Fruit fly (Drosophila melanogaster): ENCODE measurements around the gene Eogt.

The Eogt gene

DNA sequence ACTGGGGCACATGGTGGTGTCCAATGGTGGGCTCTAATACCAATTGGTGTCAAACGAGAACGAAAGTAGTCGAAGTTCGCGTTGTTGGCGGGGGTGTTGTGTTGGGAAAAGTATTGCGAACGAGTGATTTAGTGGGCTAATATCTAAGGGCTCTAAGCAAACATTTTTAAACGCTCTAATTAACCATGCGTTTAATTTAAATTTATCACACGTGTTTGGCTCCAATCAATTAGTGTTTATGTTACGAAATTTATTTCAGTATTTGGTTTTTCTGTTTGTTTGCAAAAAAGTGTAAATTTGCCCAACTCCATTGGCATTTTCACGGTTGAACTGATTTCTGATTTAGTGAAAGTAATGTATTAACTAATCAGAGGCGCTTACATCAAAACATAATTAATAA, 39.0 kb downstream of the Eogt start, which contains the start of gene CG34447:
Gene CG34447, minus strand, starts transcription at position 101 of the 400 bp plus-strand sequence.
- TF ChIP-seq rn (GFP tag; IDR thresholded peaks at IDR 0.05) (no peak), gl (tag; optimal IDR thresholded peaks at IDR 0.05) (no peak), Pif1A (GFP tag; optimal IDR thresholded peaks at IDR 0.05) (no peak), Snoo (tag; optimal IDR thresholded peaks at IDR 0.05) (no peak), Ets98B (GFP tag; IDR thresholded peaks at IDR 0.05) (no peak), CG13204 (GFP tag; optimal IDR thresholded peaks at IDR 0.05) (no peak), CG17806 (tag; optimal IDR thresholded peaks at IDR 0.05) (no peak), fd96Ca (GFP tag; IDR thresholded peaks at IDR 0.05) (no peak), CG14655 (GFP tag; optimal IDR thresholded peaks at IDR 0.05) (no peak), CG10348 (GFP tag; IDR thresholded peaks at IDR 0.05) (no peak), CG12605 (GFP tag; IDR thresholded peaks at IDR 0.05) (no peak), CG8159 (tag; optimal IDR thresholded peaks at IDR 0.05) (no peak), CG32121 (GFP tag; IDR thresholded peaks at IDR 0.05) (no peak), CG34367 (tag; optimal IDR thresholded peaks at IDR 0.05) (no peak), CG4496 (GFP tag; IDR thresholded peaks at IDR 0.05) (no peak), Pif1B (GFP tag; optimal IDR thresholded peaks at IDR 0.05) (no peak), CG9948 (tag; optimal IDR thresholded peaks at IDR 0.05) (no peak), CG8301 (tag; optimal IDR thresholded peaks at IDR 0.05) (no peak), EcR (GFP tag; optimal IDR thresholded peaks at IDR 0.05) (no peak)

DNA sequence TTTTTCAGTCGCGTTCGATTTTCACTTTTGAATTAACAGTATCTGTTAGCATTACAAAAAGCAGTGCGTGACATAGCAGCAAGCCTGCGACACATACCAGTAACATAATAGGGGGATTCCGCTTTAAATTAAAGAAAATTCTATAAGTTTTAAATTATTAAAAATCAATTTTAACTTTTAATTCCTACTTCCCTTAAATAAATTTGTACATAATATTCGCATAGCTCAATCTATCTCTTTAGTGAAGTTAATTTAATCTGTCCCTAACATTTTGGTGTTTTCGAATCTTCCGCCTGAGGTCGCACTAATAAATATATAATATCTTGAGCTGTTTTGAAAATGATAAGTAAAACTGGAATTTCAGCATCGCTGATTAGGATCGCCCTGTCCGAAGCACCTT, 39.6 kb downstream of the Eogt start, which contains the start of gene CG9886:
Gene CG9886, plus strand, starts transcription at position 341 of the 400 bp plus-strand sequence.
- peak; percentile 43 for TF ChIP-seq Pif1B (GFP tag; optimal IDR thresholded peaks at IDR 0.05)
- TF ChIP-seq CG34367 (tag; optimal IDR thresholded peaks at IDR 0.05) = peak; percentile 32
- TF ChIP-seq CG8159 (tag; optimal IDR thresholded peaks at IDR 0.05) = peak; percentile 57
- TF ChIP-seq CG12605 (GFP tag; IDR thresholded peaks at IDR 0.05) = no peak
- no peak for TF ChIP-seq CG13204 (GFP tag; optimal IDR thresholded peaks at IDR 0.05)
- no peak for TF ChIP-seq rn (GFP tag; IDR thresholded peaks at IDR 0.05)
- peak; percentile 56; the same call in 1 of the 2 replicates for TF ChIP-seq Ets98B (GFP tag; IDR thresholded peaks at IDR 0.05)
- TF ChIP-seq CG10348 (GFP tag; IDR thresholded peaks at IDR 0.05) = no peak
- TF ChIP-seq CG32121 (GFP tag; IDR thresholded peaks at IDR 0.05) = peak; percentile 32; the same call in 1 of the 2 replicates
- no peak for TF ChIP-seq Pif1A (GFP tag; optimal IDR thresholded peaks at IDR 0.05)
- TF ChIP-seq fd96Ca (GFP tag; IDR thresholded peaks at IDR 0.05) = no peak
- TF ChIP-seq CG17806 (tag; optimal IDR thresholded peaks at IDR 0.05) = no peak
- peak; percentile 50 for TF ChIP-seq CG9948 (tag; optimal IDR thresholded peaks at IDR 0.05)
- no peak for TF ChIP-seq EcR (GFP tag; optimal IDR thresholded peaks at IDR 0.05)
- peak; percentile 37 for TF ChIP-seq CG14655 (GFP tag; optimal IDR thresholded peaks at IDR 0.05)
- no peak for TF ChIP-seq CG15710 (tag; optimal IDR thresholded peaks at IDR 0.05)
- no peak for TF ChIP-seq gl (tag; optimal IDR thresholded peaks at IDR 0.05)
- TF ChIP-seq D1 (tag; optimal IDR thresholded peaks at IDR 0.05) = no peak
- no peak for TF ChIP-seq Snoo (tag; optimal IDR thresholded peaks at IDR 0.05)
- TF ChIP-seq CG8301 (tag; optimal IDR thresholded peaks at IDR 0.05) = peak; percentile 50
- peak; percentile 62; the same call in 2 of the 3 replicates for TF ChIP-seq CG4496 (GFP tag; IDR thresholded peaks at IDR 0.05)

DNA sequence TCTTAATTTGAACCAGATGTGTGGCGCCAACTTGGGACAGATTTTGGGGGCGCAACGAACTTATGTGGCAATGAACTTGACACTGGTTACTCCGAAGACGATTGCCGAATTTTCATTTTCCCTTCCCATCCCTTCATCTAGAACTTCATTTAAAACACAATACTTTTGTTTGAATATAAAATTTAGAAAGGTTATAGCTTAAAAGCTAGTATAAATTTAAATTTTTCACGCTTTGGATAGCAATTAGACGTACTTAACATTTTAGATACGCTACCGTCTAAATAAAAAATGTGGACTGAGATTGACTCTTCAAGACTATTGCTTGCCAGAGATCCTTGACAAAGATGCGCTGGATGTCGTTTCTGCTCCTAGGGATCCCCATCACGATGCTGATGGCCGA, 43.6 kb downstream of the Eogt start, which contains the start of gene CG44139:
Gene CG44139, plus strand, starts transcription at position 301 of the 400 bp plus-strand sequence.
- no peak for TF ChIP-seq rn (GFP tag; IDR thresholded peaks at IDR 0.05)
- TF ChIP-seq CG13204 (GFP tag; optimal IDR thresholded peaks at IDR 0.05) = no peak
- no peak for TF ChIP-seq CG32121 (GFP tag; IDR thresholded peaks at IDR 0.05)
- no peak for TF ChIP-seq CG14655 (GFP tag; optimal IDR thresholded peaks at IDR 0.05)
- TF ChIP-seq Snoo (tag; optimal IDR thresholded peaks at IDR 0.05) = no peak

DNA sequence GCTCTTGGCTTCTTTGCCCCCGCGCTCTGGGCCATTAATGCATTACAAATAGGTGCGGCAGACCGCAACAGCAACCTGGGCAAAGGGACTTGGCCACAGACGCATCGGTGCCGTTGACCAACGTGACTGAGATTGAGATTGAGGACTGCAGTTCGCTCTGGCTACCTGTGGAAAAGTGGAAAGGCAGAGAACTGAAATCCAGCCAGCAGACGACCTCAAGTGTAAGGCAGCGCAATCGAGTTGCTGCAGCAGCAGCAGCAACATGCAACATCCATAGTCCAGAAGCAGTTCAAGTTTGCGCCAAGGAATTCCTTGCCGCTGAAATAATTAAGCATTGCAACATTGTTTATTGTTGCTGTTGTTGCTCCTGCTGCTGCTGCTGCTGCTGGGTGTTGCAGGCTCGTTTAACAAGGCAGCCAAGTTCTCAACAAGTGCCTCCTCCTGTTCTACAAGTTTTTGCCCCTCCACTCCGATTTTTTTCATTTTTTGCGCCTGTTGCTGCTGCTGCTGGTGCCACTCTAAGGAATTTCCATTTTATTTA, 44.8 kb downstream of the Eogt start:
- TF ChIP-seq CG10348 (GFP tag; IDR thresholded peaks at IDR 0.05) (no peak), EcR (GFP tag; optimal IDR thresholded peaks at IDR 0.05) (peak; percentile 66), CG13204 (GFP tag; optimal IDR thresholded peaks at IDR 0.05) (peak; percentile 61)

DNA sequence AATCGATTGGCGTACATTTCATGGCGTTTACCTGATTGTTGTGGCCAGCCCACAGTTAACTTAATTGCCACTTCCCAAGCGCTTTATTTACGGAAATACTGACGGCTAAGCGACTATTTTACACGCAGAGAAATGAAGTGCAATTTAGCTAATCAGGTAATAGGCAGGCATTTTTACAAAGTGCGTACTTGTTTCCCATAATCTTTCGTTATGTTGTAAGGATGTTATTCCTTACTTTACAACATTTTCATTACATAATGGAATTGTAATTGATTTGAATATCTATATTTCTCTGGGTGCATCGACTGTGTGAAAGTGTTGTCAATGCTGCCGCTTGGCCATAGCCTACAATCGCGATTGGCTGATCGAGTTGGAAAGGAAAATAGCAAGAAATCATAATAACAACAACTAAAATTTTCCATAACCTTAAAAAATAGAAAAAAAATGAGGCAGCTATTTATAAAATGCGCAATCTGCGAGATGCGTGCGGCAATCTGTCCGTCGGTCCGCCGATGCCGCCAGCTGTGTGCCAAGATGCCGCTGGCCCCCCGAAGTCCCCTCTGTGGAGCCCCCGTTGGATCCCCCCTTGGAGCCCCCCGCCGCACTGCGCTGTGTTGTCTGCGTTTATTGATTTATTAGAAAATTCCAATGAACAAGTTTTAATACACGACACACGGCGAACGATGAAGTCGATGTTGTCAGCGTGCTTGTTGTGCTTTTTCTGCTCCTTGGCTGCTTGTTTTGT, 45.7 kb downstream of the Eogt start:
- TF ChIP-seq fd96Ca (GFP tag; IDR thresholded peaks at IDR 0.05) (peak; percentile 93), CG13204 (GFP tag; optimal IDR thresholded peaks at IDR 0.05) (peak; percentile 17), CG17806 (tag; optimal IDR thresholded peaks at IDR 0.05) (peak; percentile 88), Ets98B (GFP tag; IDR thresholded peaks at IDR 0.05) (peak; percentile 94), Pif1B (GFP tag; optimal IDR thresholded peaks at IDR 0.05) (peak; percentile 73), CG12605 (GFP tag; IDR thresholded peaks at IDR 0.05) (peak; percentile 86), CG10348 (GFP tag; IDR thresholded peaks at IDR 0.05) (peak; percentile 68), CG32121 (GFP tag; IDR thresholded peaks at IDR 0.05) (peak; percentile 91), CG8301 (tag; optimal IDR thresholded peaks at IDR 0.05) (peak; percentile 93), CG14655 (GFP tag; optimal IDR thresholded peaks at IDR 0.05) (peak; percentile 94), CG8159 (tag; optimal IDR thresholded peaks at IDR 0.05) (peak; percentile 79), CG9948 (tag; optimal IDR thresholded peaks at IDR 0.05) (peak; percentile 84), Snoo (tag; optimal IDR thresholded peaks at IDR 0.05) (no peak), CG15710 (tag; optimal IDR thresholded peaks at IDR 0.05) (peak; percentile 78), EcR (GFP tag; optimal IDR thresholded peaks at IDR 0.05) (no peak), D1 (tag; optimal IDR thresholded peaks at IDR 0.05) (peak; percentile 50), Pif1A (GFP tag; optimal IDR thresholded peaks at IDR 0.05) (peak; percentile 87), CG4496 (GFP tag; IDR thresholded peaks at IDR 0.05) (peak; percentile 95), CG34367 (tag; optimal IDR thresholded peaks at IDR 0.05) (peak; percentile 82), gl (tag; optimal IDR thresholded peaks at IDR 0.05) (peak; percentile 61), rn (GFP tag; IDR thresholded peaks at IDR 0.05) (peak; percentile 75)

Data from whole organism, pupa.